Fruit fly (Drosophila melanogaster): ENCODE data around the gene CG2104.

Gene CG2104

DNA sequence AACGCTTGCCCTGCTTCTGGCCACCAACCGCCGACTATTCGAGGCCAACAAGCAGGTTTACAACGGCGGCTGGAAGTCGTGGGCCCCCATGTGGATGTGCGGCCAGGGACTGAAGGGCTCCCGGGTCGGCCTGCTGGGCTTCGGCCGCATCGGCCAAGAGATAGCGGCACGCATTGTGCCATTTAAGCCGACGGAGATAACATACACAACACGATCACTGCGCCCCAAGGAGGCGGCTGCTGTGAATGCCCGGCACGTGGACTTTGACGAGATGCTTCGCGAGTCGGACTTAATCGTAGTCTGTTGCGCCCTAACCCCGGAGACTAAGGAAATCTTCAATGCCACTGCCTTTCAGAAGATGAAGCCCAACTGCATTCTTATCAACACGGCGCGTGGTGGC is 44.2 kb upstream of the CG2104 start:
- TF ChIP-seq CrebA (GFP tag; optimal IDR thresholded peaks at IDR 0.05; ENCODE audit: borderline replicate concordance): no peak
- TF ChIP-seq Rel (GFP tag; optimal IDR thresholded peaks at IDR 0.05): no peak
- TF ChIP-seq Rel (tag; optimal IDR thresholded peaks at IDR 0.05): no peak
- TF ChIP-seq OdsH (GFP tag; optimal IDR thresholded peaks at IDR 0.05): no peak
- TF ChIP-seq CG9705 (GFP tag; optimal IDR thresholded peaks at IDR 0.05): no peak
- no peak for TF ChIP-seq dsf (GFP tag; optimal IDR thresholded peaks at IDR 0.05; ENCODE audit: borderline replicate concordance)
- no peak for TF ChIP-seq br (GFP tag; optimal IDR thresholded peaks at IDR 0.05)
- no peak for TF ChIP-seq ey (GFP tag; optimal IDR thresholded peaks at IDR 0.05)
- TF ChIP-seq foxo (GFP tag; optimal IDR thresholded peaks at IDR 0.05): no peak
- TF ChIP-seq Hr83 (GFP tag; optimal IDR thresholded peaks at IDR 0.05; ENCODE audit: poor library complexity, severe bottlenecking): no peak
- TF ChIP-seq Jra (GFP tag; optimal IDR thresholded peaks at IDR 0.05): no peak
- no peak for TF ChIP-seq GATAd (GFP tag; optimal IDR thresholded peaks at IDR 0.05)
- TF ChIP-seq fru (GFP tag; optimal IDR thresholded peaks at IDR 0.05): no peak
- no peak for TF ChIP-seq dmrt93B (GFP tag; optimal IDR thresholded peaks at IDR 0.05)
- TF ChIP-seq N (GFP tag; optimal IDR thresholded peaks at IDR 0.05): no peak
- TF ChIP-seq HLH106 (tag; optimal IDR thresholded peaks at IDR 0.05): no peak
- TF ChIP-seq h (GFP tag; optimal IDR thresholded peaks at IDR 0.05): no peak
- TF ChIP-seq Hr78 (GFP tag; optimal IDR thresholded peaks at IDR 0.05): no peak
- TF ChIP-seq Abd-B (GFP tag; optimal IDR thresholded peaks at IDR 0.05): no peak

DNA sequence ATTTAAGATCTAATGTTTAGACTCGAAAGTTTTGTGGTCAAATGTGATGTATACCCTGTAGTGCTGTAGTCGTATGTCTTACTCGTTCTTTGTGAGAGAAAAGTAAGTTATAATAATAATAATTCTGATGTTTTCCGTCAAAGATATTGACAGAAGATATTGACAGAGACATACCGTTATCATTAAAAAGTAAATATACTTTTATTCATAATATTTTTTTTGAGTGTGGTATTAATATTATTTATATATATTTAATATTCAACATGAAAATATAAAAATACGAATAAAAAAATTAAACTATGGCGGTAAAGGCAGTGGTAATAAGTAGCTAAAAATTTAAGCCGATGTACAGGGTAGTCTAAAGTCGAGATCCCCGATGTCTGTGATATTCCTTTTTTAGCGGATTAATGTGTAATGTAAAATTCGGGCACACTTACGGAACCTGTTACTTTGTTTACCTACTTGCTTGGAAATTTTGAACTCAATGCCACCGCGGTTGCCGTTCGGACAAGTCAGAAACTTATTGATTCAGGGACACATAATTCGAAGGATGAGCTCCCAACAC is 43.3 kb upstream of the CG2104 start, which contains the start of the genes CG2100 and CG1236:
Gene CG2100 (minus strand): TSS at position 51 of the 565 bp plus-strand sequence.
Gene CG1236 (plus strand): TSS at position 444 of the 565 bp plus-strand sequence.
- TF ChIP-seq sv (GFP tag; optimal IDR thresholded peaks at IDR 0.05) (peak; percentile 58), Sp1 (GFP tag; optimal IDR thresholded peaks at IDR 0.05) (peak; percentile 86), br (GFP tag; optimal IDR thresholded peaks at IDR 0.05) (peak; percentile 14), Dif (GFP tag; optimal IDR thresholded peaks at IDR 0.05; ENCODE audit: partially characterized antibody) (no peak), GATAd (GFP tag; optimal IDR thresholded peaks at IDR 0.05) (no peak), Hr83 (GFP tag; optimal IDR thresholded peaks at IDR 0.05; ENCODE audit: poor library complexity, severe bottlenecking) (peak; percentile 26), Hnf4 (GFP tag; optimal IDR thresholded peaks at IDR 0.05) (no peak), dmrt93B (GFP tag; optimal IDR thresholded peaks at IDR 0.05) (peak; percentile 72), woc (GFP tag; optimal IDR thresholded peaks at IDR 0.05) (peak; percentile 70), psq (GFP tag; optimal IDR thresholded peaks at IDR 0.05) (peak; percentile 79), OdsH (GFP tag; optimal IDR thresholded peaks at IDR 0.05) (peak; percentile 75), Jra (GFP tag; optimal IDR thresholded peaks at IDR 0.05) (peak; percentile 31), rgr (GFP tag; optimal IDR thresholded peaks at IDR 0.05) (peak; percentile 75), Dfd (GFP tag; optimal IDR thresholded peaks at IDR 0.05) (no peak), Abd-B (GFP tag; optimal IDR thresholded peaks at IDR 0.05) (no peak), tai (GFP tag; optimal IDR thresholded peaks at IDR 0.05) (no peak), CG32264 (GFP tag; optimal IDR thresholded peaks at IDR 0.05) (no peak), N (GFP tag; optimal IDR thresholded peaks at IDR 0.05) (no peak), ey (GFP tag; optimal IDR thresholded peaks at IDR 0.05) (peak; percentile 33), CrebA (GFP tag; optimal IDR thresholded peaks at IDR 0.05; ENCODE audit: borderline replicate concordance) (no peak), foxo (GFP tag; optimal IDR thresholded peaks at IDR 0.05) (peak in 1 of 2 experiments; percentile 86), h (GFP tag; optimal IDR thresholded peaks at IDR 0.05) (peak; percentile 79), HLH106 (tag; optimal IDR thresholded peaks at IDR 0.05) (peak; percentile 85), Hr78 (GFP tag; optimal IDR thresholded peaks at IDR 0.05) (no peak), Rel (GFP tag; optimal IDR thresholded peaks at IDR 0.05) (no peak), Rel (tag; optimal IDR thresholded peaks at IDR 0.05) (peak; percentile 20), CG9705 (GFP tag; optimal IDR thresholded peaks at IDR 0.05) (peak; percentile 45)

DNA sequence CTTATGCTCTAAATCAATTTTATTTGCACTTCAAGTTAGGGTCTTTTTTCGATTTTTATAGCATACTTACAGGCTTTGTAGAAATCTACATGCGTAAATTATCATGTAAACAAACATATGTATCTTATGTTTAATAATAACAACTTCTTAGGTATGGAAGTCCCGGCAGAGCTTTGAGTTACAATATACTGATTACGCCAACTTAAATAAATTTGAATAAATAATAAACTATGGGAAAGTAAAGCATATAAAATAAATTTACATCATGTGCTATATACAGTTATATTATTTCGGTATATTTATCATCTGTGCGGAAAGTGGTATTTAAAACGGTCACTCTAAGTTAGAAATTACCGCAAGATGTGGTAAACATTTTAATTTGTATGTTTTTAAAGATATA is 40.1 kb upstream of the CG2104 start, which contains the start of gene CG1239:
Gene CG1239 (plus strand): TSS at position 333 of the 400 bp plus-strand sequence.
- no peak for TF ChIP-seq pan (optimal IDR thresholded peaks at IDR 0.05)
- peak; percentile 68 for TF ChIP-seq Myc (optimal IDR thresholded peaks at IDR 0.05)

DNA sequence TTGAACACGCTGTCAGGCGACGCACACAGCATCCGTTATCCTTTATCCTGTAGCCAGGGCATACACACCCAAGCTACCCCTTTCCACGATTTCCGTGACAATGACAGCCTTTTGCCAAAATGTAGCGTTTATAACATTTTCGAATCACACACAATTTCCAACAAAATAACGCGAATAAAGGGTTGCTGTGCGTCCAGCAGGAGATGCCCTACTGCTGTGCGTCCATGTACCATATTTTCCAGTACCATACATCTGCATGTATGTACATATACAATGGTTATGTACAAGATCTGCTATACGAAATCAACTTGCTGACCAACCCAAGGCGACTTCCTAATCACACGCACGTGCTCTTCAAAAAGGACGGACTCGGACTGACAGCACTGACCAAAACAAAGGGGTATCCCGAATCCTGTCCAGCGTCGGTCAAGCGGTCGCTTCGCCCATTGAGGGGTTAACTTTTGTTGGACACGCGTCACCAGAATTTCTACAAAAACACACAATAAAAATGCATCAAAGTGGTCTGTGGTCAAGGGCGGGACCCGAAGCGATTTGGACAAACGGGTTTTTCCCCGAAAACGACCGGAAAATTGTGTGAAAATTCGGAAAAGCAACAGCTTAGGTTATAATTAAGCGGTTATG is 34.8 kb upstream of the CG2104 start:
- TF ChIP-seq pan (optimal IDR thresholded peaks at IDR 0.05) (no peak), N (GFP tag; optimal IDR thresholded peaks at IDR 0.05) (no peak), OdsH (GFP tag; optimal IDR thresholded peaks at IDR 0.05) (no peak), psq (GFP tag; optimal IDR thresholded peaks at IDR 0.05) (no peak), Hnf4 (GFP tag; optimal IDR thresholded peaks at IDR 0.05) (no peak), Sp1 (GFP tag; optimal IDR thresholded peaks at IDR 0.05) (no peak), jim (GFP tag; optimal IDR thresholded peaks at IDR 0.05) (no peak), Myc (optimal IDR thresholded peaks at IDR 0.05) (no peak), tai (GFP tag; optimal IDR thresholded peaks at IDR 0.05) (no peak), lola (GFP tag; optimal IDR thresholded peaks at IDR 0.05) (no peak), dsf (GFP tag; optimal IDR thresholded peaks at IDR 0.05; ENCODE audit: borderline replicate concordance) (no peak), dl (GFP tag; optimal IDR thresholded peaks at IDR 0.05; ENCODE audit: insufficient read depth in 1 of 2, partially characterized antibody in 2 of 2) (no peak), sage (GFP tag; optimal IDR thresholded peaks at IDR 0.05) (no peak), dmrt93B (GFP tag; optimal IDR thresholded peaks at IDR 0.05) (no peak), Jra (GFP tag; optimal IDR thresholded peaks at IDR 0.05) (no peak), Hr83 (GFP tag; optimal IDR thresholded peaks at IDR 0.05; ENCODE audit: poor library complexity, severe bottlenecking) (no peak), HLH106 (tag; optimal IDR thresholded peaks at IDR 0.05) (no peak), ey (GFP tag; optimal IDR thresholded peaks at IDR 0.05) (no peak)
